Worm (Caenorhabditis elegans) whole organism, early embryonic: ENCODE results near the gene srg-22.

ENCODE experiments used
- B0310.2 ChIP-seq: sonication (generic microtip); optimal IDR thresholded peaks from 2 replicates; lab custom pipeline; 2016; ENCODE audit warnings: mild to moderate bottlenecking, missing genetic modification characterization, missing compliant biosample characterization
- F13C5.2 ChIP-seq: sonication (generic microtip); optimal IDR thresholded peaks from 2 replicates; lab custom pipeline; 2017; ENCODE audit warnings: mild to moderate bottlenecking, missing genetic modification characterization, inconsistent platforms, missing compliant biosample characterization
- aly-1 ChIP-seq: sonication (generic microtip); optimal IDR thresholded peaks from 2 replicates; lab custom pipeline; 2016; ENCODE audit warnings: missing genetic modification characterization, missing compliant biosample characterization
- ama-1 ChIP-seq: fragments of 150-350 bp; optimal IDR thresholded peaks from 2 replicates; lab custom pipeline; 2014
- ceh-13 ChIP-seq: fragments of 200-800 bp; sonication (Bioruptor generic); optimal IDR thresholded peaks from 2 replicates; lab custom pipeline; 2018; ENCODE audit warnings: mild to moderate bottlenecking, missing genetic modification characterization, missing compliant biosample characterization
- ceh-36 ChIP-seq: sonication (generic microtip); optimal IDR thresholded peaks from 2 replicates; lab custom pipeline; 2016; ENCODE audit warnings: missing genetic modification characterization, inconsistent platforms, missing compliant biosample characterization
- ets-7 ChIP-seq: sonication (generic microtip); optimal IDR thresholded peaks from 2 replicates; lab custom pipeline; 2016; ENCODE audit warnings: missing genotype, missing genetic modification characterization, missing compliant biosample characterization
- flt-1 ChIP-seq: fragments of 200-800 bp; sonication (Bioruptor generic); IDR thresholded peaks from 2 replicates; pipeline ENCODE4 v1.3.6; 2022; ENCODE audit warnings: missing genetic modification characterization, missing compliant biosample characterization
- hmbx-1 ChIP-seq: sonication (generic microtip); optimal IDR thresholded peaks from 2 replicates; lab custom pipeline; 2016; ENCODE audit warnings: mild to moderate bottlenecking, missing genetic modification characterization, missing compliant biosample characterization
- hmg-4 ChIP-seq: fragments of 200-800 bp; sonication (Bioruptor generic); optimal IDR thresholded peaks from 2 replicates; lab custom pipeline; 2018; ENCODE audit warnings: mild to moderate bottlenecking, missing genetic modification characterization, missing compliant biosample characterization
- hnd-1 ChIP-seq: sonication (generic microtip); optimal IDR thresholded peaks from 2 replicates; lab custom pipeline; 2016; ENCODE audit warnings: missing genetic modification characterization, missing compliant biosample characterization
- pes-1 ChIP-seq: fragments of 200-800 bp; sonication (Bioruptor generic); IDR thresholded peaks from 2 replicates; pipeline ENCODE4 v1.3.6; 2022; ENCODE audit warnings: missing genetic modification reagents, missing genetic modification characterization, missing compliant biosample characterization
- scrt-1 ChIP-seq: fragments of 200-800 bp; sonication (Bioruptor generic); IDR thresholded peaks from 2 replicates; pipeline ENCODE4 v1.3.6; 2022; ENCODE audit warnings: missing genetic modification characterization, missing compliant biosample characterization
- sea-1 ChIP-seq: fragments of 200-800 bp; sonication (Bioruptor generic); conservative IDR thresholded peaks from 2 replicates; pipeline ENCODE4 v1.3.6; 2022; ENCODE audit warnings: missing genetic modification characterization, missing compliant biosample characterization
- tbx-11 ChIP-seq: fragments of 200-800 bp; sonication (Bioruptor generic); IDR thresholded peaks from 2 replicates; pipeline ENCODE4 v1.3.6; 2022; ENCODE audit warnings: missing genetic modification characterization, missing compliant biosample characterization
- tbx-37 ChIP-seq: fragments of 200-800 bp; sonication (Bioruptor generic); conservative IDR thresholded peaks from 2 replicates; pipeline ENCODE4 v1.3.6; 2022; ENCODE audit warnings: missing genetic modification reagents, missing genetic modification characterization, missing compliant biosample characterization
- tra-4 ChIP-seq: sonication (generic microtip); optimal IDR thresholded peaks from 2 replicates; lab custom pipeline; 2017; ENCODE audit warnings: missing genetic modification characterization, missing compliant biosample characterization

The srg-22 gene

DNA sequence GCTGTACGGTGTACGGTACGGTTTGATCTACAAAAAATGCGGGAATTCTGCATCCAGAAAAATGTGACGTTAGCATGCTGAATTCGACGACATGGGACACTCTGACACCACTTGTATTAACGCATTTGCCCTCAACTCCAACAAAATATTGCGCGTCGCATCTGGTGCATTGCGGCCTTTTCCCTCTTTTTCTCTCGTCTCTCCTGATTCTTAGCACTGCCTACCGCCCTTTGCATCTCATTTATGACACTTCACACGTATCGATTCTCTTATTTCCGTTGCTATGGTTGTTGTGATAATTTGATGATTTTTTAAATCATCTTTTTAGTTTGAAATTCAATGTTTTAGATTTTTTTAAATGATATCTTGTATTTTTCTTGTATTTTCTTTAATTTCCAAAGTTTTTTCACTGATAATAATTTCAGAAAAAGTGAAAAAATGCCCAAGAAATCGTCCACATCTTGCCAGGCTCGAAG, 25.7 kb upstream of the srg-22 start, which contains the start of gene T10D4.6:
TSS of gene T10D4.6 (plus strand) at position 426 of the 476 bp plus-strand sequence.
- TF ChIP-seq flt-1 (GFP tag; lab: Robert Waterston, UW), result no peak

DNA sequence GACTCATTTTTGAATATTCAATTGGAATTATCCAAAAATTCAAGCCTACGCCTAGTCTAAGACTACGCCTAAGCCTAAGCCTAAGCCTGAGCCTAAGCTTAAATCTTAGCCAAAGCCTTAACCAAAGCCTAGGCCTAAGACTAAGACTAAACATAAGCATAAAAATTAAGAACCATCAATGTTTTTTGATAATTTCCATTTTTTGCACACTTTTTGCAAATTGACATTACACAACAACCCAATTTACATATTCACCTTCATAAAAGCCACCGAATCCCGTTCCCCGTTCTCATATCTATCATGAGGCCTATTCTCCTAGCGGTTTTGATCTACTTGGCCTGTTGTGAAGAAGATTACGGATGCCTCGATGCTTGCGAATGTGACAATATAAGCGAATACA, 24.2 kb upstream of the srg-22 start, which contains the start of gene T10D4.7:
TSS of gene T10D4.7 (plus strand) at position 301 of the 400 bp plus-strand sequence.
- TF ChIP-seq hnd-1 (tag; lab: Kevin White, UChicago), result no peak
- no peak for TF ChIP-seq pes-1 (GFP tag; lab: Robert Waterston, UW)
- TF ChIP-seq aly-1 (tag; lab: Kevin White, UChicago), result no peak
- TF ChIP-seq sea-1 (GFP tag; lab: Robert Waterston, UW), result no peak
- no peak for TF ChIP-seq ets-7
- no peak for TF ChIP-seq tra-4
- TF ChIP-seq ceh-13 (GFP tag; lab: Kevin White, UChicago), result no peak
- TF ChIP-seq flt-1 (GFP tag; lab: Robert Waterston, UW), result no peak
- no peak for TF ChIP-seq scrt-1
- TF ChIP-seq ama-1 (lab: Kevin White, UChicago), result no peak
- no peak for TF ChIP-seq hmbx-1

DNA sequence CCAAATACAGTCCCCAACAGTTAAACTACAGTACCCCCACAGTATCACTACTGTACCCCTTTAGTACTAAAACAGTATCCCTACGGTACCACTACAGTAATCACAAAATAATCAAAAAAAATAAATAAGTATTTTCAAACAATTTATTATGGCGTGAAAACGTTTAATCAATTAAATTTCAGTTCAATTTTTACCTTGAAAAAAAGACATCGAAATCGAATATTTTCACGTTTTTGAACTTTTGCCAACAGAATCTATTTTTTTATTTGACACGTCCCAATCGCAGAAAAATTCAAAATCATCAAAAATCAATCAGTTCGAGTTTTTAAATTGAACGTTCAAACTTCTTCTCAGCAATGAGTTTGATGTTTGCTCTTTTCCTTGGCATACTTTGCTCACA, 20.7 kb upstream of the srg-22 start, which contains the start of gene clec-123:
TSS of gene clec-123 (plus strand) at position 301 of the 400 bp plus-strand sequence.
- TF ChIP-seq tbx-11 (GFP tag; lab: Robert Waterston, UW) (no peak), B0310.2 (tag; lab: Kevin White, UChicago) (no peak), ceh-36 (tag; lab: Kevin White, UChicago) (no peak), ets-7 (no peak), flt-1 (GFP tag; lab: Robert Waterston, UW) (no peak), scrt-1 (no peak), sea-1 (GFP tag; lab: Robert Waterston, UW) (no peak), F13C5.2 (tag; lab: Kevin White, UChicago) (no peak), hnd-1 (tag; lab: Kevin White, UChicago) (no peak), hmbx-1 (no peak), ama-1 (lab: Kevin White, UChicago) (no peak), pes-1 (GFP tag; lab: Robert Waterston, UW) (no peak), hmg-4 (GFP tag; lab: Kevin White, UChicago) (no peak), tra-4 (no peak)

DNA sequence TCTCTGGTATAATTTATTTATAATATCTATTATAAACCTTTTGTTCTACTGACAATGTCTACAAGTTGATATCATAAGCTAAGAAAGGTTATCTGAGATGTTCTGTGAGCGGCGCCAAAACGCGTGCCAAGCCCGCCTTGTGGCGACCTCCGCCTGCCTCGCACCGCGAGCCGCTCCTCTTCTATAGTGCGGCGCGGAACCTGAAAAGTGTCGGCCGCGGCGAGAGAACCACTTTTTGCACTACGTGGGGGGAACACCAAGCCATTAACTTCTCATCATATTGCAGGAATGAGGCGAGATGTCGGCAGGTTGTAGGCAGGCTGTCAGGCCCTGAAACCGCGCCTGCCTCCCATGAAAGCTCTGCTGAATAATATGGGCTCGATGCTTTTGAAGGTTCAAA, 20.0 kb upstream of the srg-22 start:
- TF ChIP-seq hnd-1 (tag; lab: Kevin White, UChicago), result no peak
- TF ChIP-seq ceh-36 (tag; lab: Kevin White, UChicago), result no peak
- no peak for TF ChIP-seq aly-1 (tag; lab: Kevin White, UChicago)
- TF ChIP-seq pes-1 (GFP tag; lab: Robert Waterston, UW), result no peak
- TF ChIP-seq B0310.2 (tag; lab: Kevin White, UChicago), result no peak

DNA sequence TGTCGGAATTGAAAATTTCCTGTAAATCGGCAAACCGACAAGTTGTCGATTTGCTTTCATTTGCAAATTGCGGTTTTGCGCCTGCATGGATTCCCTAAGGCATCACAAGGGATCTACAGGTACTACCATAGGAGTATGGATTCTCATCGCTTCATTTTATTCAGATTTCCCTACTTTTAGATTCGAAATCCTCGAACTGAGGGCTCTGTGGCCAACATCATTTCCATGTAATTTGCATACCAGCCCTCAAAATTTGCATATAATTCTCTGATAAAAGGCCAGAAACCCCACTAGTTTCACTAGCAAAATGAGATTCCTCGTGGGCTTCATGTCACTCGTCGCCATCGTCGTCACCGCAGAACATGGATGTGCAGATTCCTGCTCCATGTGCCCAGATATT, 19.1 kb upstream of the srg-22 start, which contains the start of gene Y25C1A.2:
TSS of gene Y25C1A.2 (plus strand) at position 301 of the 400 bp plus-strand sequence.
- TF ChIP-seq pes-1 (GFP tag; lab: Robert Waterston, UW) (no peak), hnd-1 (tag; lab: Kevin White, UChicago) (no peak), B0310.2 (tag; lab: Kevin White, UChicago) (no peak), hmg-4 (GFP tag; lab: Kevin White, UChicago) (no peak), tbx-11 (GFP tag; lab: Robert Waterston, UW) (no peak), flt-1 (GFP tag; lab: Robert Waterston, UW) (no peak), F13C5.2 (tag; lab: Kevin White, UChicago) (no peak), tra-4 (no peak), scrt-1 (no peak), sea-1 (GFP tag; lab: Robert Waterston, UW) (no peak), ama-1 (lab: Kevin White, UChicago) (no peak), aly-1 (tag; lab: Kevin White, UChicago) (no peak), tbx-37 (GFP tag; lab: Robert Waterston, UW) (no peak), hmbx-1 (no peak), ets-7 (no peak), ceh-36 (tag; lab: Kevin White, UChicago) (no peak), ceh-13 (GFP tag; lab: Kevin White, UChicago) (no peak)

DNA sequence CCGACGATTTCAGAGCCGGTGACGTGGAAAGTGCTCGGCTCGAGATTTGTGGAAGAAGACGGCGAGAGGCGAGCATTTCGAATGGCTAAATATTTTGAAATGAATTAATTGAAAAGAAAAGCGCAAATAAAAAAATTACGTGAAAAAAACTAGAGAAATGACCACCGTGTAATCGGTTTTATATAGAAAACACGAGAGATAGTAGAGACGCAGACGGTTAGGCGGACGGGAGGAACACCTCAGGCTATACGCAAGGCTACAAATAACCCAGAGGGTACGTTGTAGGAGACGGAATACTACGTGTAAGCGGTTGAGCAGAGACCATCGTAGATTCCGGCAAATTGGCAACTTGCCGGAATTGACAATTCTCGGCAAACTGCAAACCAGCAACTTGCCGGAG, 17.9 kb upstream of the srg-22 start, which contains the start of gene Y25C1A.13:
TSS of gene Y25C1A.13 (minus strand) at position 101 of the 400 bp plus-strand sequence.
- no peak for TF ChIP-seq ama-1 (lab: Kevin White, UChicago)
- no peak for TF ChIP-seq flt-1 (GFP tag; lab: Robert Waterston, UW)
- no peak for TF ChIP-seq hmg-4 (GFP tag; lab: Kevin White, UChicago)
- TF ChIP-seq tbx-11 (GFP tag; lab: Robert Waterston, UW), result no peak
- no peak for TF ChIP-seq ceh-13 (GFP tag; lab: Kevin White, UChicago)

DNA sequence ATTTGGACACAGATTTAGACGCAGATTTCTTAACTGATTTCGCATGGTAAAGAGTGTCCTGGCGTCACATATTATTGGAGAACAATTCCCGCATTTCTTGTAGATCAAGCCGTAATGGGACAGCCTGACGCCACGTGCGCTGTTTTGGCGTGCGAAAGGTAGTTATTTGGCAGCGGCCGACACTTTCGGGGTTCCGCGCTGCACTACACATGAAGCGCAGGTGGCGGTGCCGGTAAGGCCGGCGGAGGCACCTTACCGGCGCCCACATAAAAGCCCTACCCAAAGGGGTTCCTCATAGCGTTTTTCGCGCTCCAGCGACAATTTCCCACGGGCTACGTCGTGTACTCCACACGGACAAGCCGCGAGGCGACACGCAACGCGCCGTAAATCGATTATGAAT, 16.8 kb upstream of the srg-22 start:
- TF ChIP-seq hmg-4 (GFP tag; lab: Kevin White, UChicago), result no peak
- TF ChIP-seq ama-1 (lab: Kevin White, UChicago), result no peak
- no peak for TF ChIP-seq flt-1 (GFP tag; lab: Robert Waterston, UW)

DNA sequence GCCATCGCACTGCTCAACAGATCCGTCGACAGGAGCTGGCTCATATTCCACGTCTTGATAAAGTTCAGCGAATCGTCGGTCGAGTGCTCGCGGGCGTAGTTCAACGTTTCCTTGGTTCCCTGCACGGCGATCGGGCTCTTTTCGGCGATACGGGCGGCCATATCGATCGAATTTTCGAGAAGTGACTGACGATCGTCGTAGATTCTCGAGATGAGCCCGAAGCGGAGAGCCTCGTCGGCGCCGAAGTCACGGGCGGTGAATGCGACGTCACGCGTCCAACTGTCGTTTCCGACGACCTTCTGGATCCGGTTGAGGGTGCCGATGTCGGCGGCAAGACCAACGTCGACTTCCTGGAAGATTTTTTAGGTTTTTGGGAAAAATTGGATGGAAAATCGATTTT, 16.3 kb upstream of the srg-22 start:
- TF ChIP-seq tra-4 (no peak), tbx-37 (GFP tag; lab: Robert Waterston, UW) (no peak), F13C5.2 (tag; lab: Kevin White, UChicago) (no peak), ama-1 (lab: Kevin White, UChicago) (no peak), pes-1 (GFP tag; lab: Robert Waterston, UW) (no peak), ets-7 (no peak), hnd-1 (tag; lab: Kevin White, UChicago) (no peak), hmbx-1 (no peak), aly-1 (tag; lab: Kevin White, UChicago) (no peak), tbx-11 (GFP tag; lab: Robert Waterston, UW) (no peak), ceh-36 (tag; lab: Kevin White, UChicago) (no peak), flt-1 (GFP tag; lab: Robert Waterston, UW) (no peak), ceh-13 (GFP tag; lab: Kevin White, UChicago) (no peak), sea-1 (GFP tag; lab: Robert Waterston, UW) (no peak)
